Worm (Caenorhabditis elegans): ENCODE measurements around the gene mdf-2.

- TF ChIP-seq cog-1 (tag; optimal IDR thresholded peaks at IDR 0.05) (no peak), ztf-23 (GFP tag; IDR thresholded peaks at IDR 0.05) (no peak), flt-1 (GFP tag; IDR thresholded peaks at IDR 0.05) (no peak)
These were observed 12.8 kb downstream of the mdf-2 start, which contains the start of gene ngn-1 for ce11 chrIV:2628171-2628570.
